Worm (Caenorhabditis elegans) whole organism, young adult: Measurements from ENCODE around the gene T21E8.7.

Experiments used
- C17E4.6 ChIP-seq: fragments of 200-800 bp; sonication (Bioruptor generic); IDR thresholded peaks from 2 replicates; pipeline ENCODE4 v1.3.6; 2022; ENCODE audit warnings: missing genetic modification reagents, missing genetic modification characterization, missing compliant biosample characterization
- F52B5.7 ChIP-seq: sonication (generic microtip); optimal IDR thresholded peaks from 2 replicates; lab custom pipeline; 2016; ENCODE audit warnings: mild to moderate bottlenecking, missing genetic modification characterization, missing compliant biosample characterization
- F57A8.1 ChIP-seq: fragments of 200-800 bp; sonication (Bioruptor generic); optimal IDR thresholded peaks from 2 replicates; lab custom pipeline; 2018; ENCODE audit warnings: mild to moderate bottlenecking, missing genetic modification characterization, moderate library complexity, missing compliant biosample characterization
- Y53G8AR.9 ChIP-seq: fragments of 200-800 bp; sonication (Bioruptor generic); conservative IDR thresholded peaks from 2 replicates; pipeline ENCODE4 v1.3.6; 2022; ENCODE audit warnings: missing genetic modification reagents, missing genetic modification characterization, missing compliant biosample characterization
- ama-1 ChIP-seq, 3 experiments: fragments of 150-350 bp in 1 of 3; sonication (generic microtip) in 2 of 3; optimal IDR thresholded peaks; 2 replicates each; lab custom pipeline; 2014 to 2018; ENCODE audit warnings: missing biosample characterization in 2 of 3, missing genetic modification characterization in 2 of 3, missing genetic modification reagents in 2 of 3
- attf-3 ChIP-seq: fragments of 200-800 bp; sonication (Bioruptor generic); conservative IDR thresholded peaks from 2 replicates; pipeline ENCODE4 v1.3.6; 2022; ENCODE audit warnings: missing genetic modification reagents, missing genetic modification characterization, missing compliant biosample characterization
- dox-1 ChIP-seq: fragments of 200-800 bp; sonication (Bioruptor generic); IDR thresholded peaks from 2 replicates; pipeline ENCODE4 v1.3.6; 2022; ENCODE audit warnings: missing genetic modification reagents, missing genetic modification characterization, missing compliant biosample characterization
- efl-1 ChIP-seq: fragments of 150-350 bp; optimal IDR thresholded peaks from 2 replicates; lab custom pipeline; 2014; ENCODE audit warnings: missing biosample characterization, missing genetic modification reagents, missing genetic modification characterization
- egrh-3 ChIP-seq: fragments of 200-800 bp; sonication (Bioruptor generic); IDR thresholded peaks from 2 replicates; pipeline ENCODE4 v1.3.6; 2022; ENCODE audit warnings: missing genetic modification reagents, missing genetic modification characterization, missing compliant biosample characterization
- lsl-1 ChIP-seq: fragments of 200-800 bp; sonication (Bioruptor generic); optimal IDR thresholded peaks from 2 replicates; lab custom pipeline; 2018; ENCODE audit warnings: mild to moderate bottlenecking, missing genetic modification characterization, moderate library complexity, missing compliant biosample characterization
- madf-8 ChIP-seq: fragments of 200-800 bp; sonication (Bioruptor generic); conservative IDR thresholded peaks from 2 replicates; pipeline ENCODE4 v1.3.6; 2022; ENCODE audit warnings: missing genetic modification reagents, missing genetic modification characterization, missing compliant biosample characterization
- snpc-4 ChIP-seq, 5 experiments: fragments of 150-350 bp in 1 of 5; sonication (generic microtip) in 4 of 5; optimal IDR thresholded peaks; 2 replicates each; lab custom pipeline; 2014 to 2018; ENCODE audit warnings: missing genetic modification characterization in 5 of 5, missing biosample characterization in 3 of 5, antibody characterized with exemption in 2 of 5, mild to moderate bottlenecking in 2 of 5, missing compliant biosample characterization in 2 of 5, missing genotype in 2 of 5, moderate library complexity in 2 of 5, missing genetic modification reagents in 1 of 5
- ztf-3 ChIP-seq: fragments of 200-800 bp; sonication (Bioruptor generic); optimal IDR thresholded peaks from 2 replicates; lab custom pipeline; 2018; ENCODE audit warnings: mild to moderate bottlenecking, missing genetic modification characterization, missing compliant biosample characterization

- TF ChIP-seq egrh-3 (GFP tag; lab: Robert Waterston, UW): no peak
- TF ChIP-seq madf-8 (GFP tag; lab: Robert Waterston, UW): no peak
- no peak for TF ChIP-seq attf-3
- no peak for TF ChIP-seq ztf-3
- no peak for TF ChIP-seq ama-1 (optimal IDR thresholded peaks at IDR 0.05; lab: Kevin White, UChicago)
- no peak for TF ChIP-seq ama-1 (GFP tag; optimal IDR thresholded peaks at IDR 0.05; lab: Kevin White, UChicago)
- no peak for TF ChIP-seq C17E4.6 (GFP tag; lab: Robert Waterston, UW)
- TF ChIP-seq Y53G8AR.9: no peak
- no peak for TF ChIP-seq F52B5.7 (tag; lab: Kevin White, UChicago)
- no peak for TF ChIP-seq dox-1 (GFP tag; lab: Robert Waterston, UW)
- no peak for TF ChIP-seq lsl-1 (GFP tag; lab: Kevin White, UChicago)
- TF ChIP-seq efl-1 (GFP tag; lab: Kevin White, UChicago): no peak
- no peak for TF ChIP-seq snpc-4 (GFP tag; optimal IDR thresholded peaks at IDR 0.05; lab: Kevin White, UChicago)
- no peak for TF ChIP-seq snpc-4 (tag; optimal IDR thresholded peaks at IDR 0.05; lab: Kevin White, UChicago)
- TF ChIP-seq F57A8.1: no peak
Observed at ce11 chrX:10932087-10932486, 48.8 kb downstream of the T21E8.7 start.
